Fruit fly (Drosophila melanogaster): ENCODE results near the gene CG14331.

- TF ChIP-seq Dif (GFP tag; optimal IDR thresholded peaks at IDR 0.05; ENCODE audit: partially characterized antibody) (no peak), Hnf4 (GFP tag; optimal IDR thresholded peaks at IDR 0.05) (no peak), psq (GFP tag; optimal IDR thresholded peaks at IDR 0.05) (no peak), foxo (GFP tag; optimal IDR thresholded peaks at IDR 0.05) (no peak), br (GFP tag; optimal IDR thresholded peaks at IDR 0.05) (no peak), tai (GFP tag; optimal IDR thresholded peaks at IDR 0.05) (no peak), Dfd (GFP tag; optimal IDR thresholded peaks at IDR 0.05) (no peak), GATAd (GFP tag; optimal IDR thresholded peaks at IDR 0.05) (no peak), h (GFP tag; optimal IDR thresholded peaks at IDR 0.05) (no peak)
These were observed 10.0 kb downstream of the CG14331 start for dm6 chr3R:17430481-17430880.
